Fruit fly (Drosophila melanogaster) whole organism, adult: ENCODE data around the gene ver.

Experiments
- CG11617 ChIP-seq: fragments of 200-800 bp; sonication (Bioruptor generic); optimal IDR thresholded peaks from 2 replicates; lab custom pipeline; 2017; ENCODE audit warnings: mild to moderate bottlenecking, missing biosample characterization, missing genetic modification reagents, missing genetic modification characterization
- CG12768 ChIP-seq: fragments of 200-800 bp; sonication (Bioruptor generic); optimal IDR thresholded peaks from 2 replicates; lab custom pipeline; 2017; ENCODE audit warnings: missing biosample characterization, missing genetic modification characterization, mild to moderate bottlenecking, moderate library complexity, missing genetic modification reagents
- CG33017 ChIP-seq: fragments of 200-800 bp; sonication (Bioruptor generic); optimal IDR thresholded peaks from 2 replicates; lab custom pipeline; 2018; ENCODE audit warnings: missing biosample characterization, mild to moderate bottlenecking, missing genetic modification characterization, moderate library complexity
- CG5204 ChIP-seq: fragments of 200-800 bp; sonication (Bioruptor generic); optimal IDR thresholded peaks from 2 replicates; lab custom pipeline; 2016; ENCODE audit warnings: missing biosample characterization, missing genetic modification characterization
- CG7045 ChIP-seq: fragments of 200-800 bp; sonication (Bioruptor generic); optimal IDR thresholded peaks from 2 replicates; lab custom pipeline; 2017; ENCODE audit warnings: missing biosample characterization, mild to moderate bottlenecking, missing genetic modification characterization
- cic ChIP-seq: fragments of 200-800 bp; sonication (Bioruptor generic); optimal IDR thresholded peaks from 2 replicates; lab custom pipeline; 2017; ENCODE audit warnings: missing biosample characterization, mild to moderate bottlenecking, missing genetic modification characterization, moderate library complexity
- ovo ChIP-seq: fragments of 200-800 bp; sonication (Bioruptor generic); optimal IDR thresholded peaks from 2 replicates; lab custom pipeline; 2016; ENCODE audit warnings: missing biosample characterization, missing genetic modification characterization
- pad ChIP-seq: fragments of 200-800 bp; sonication (Bioruptor generic); optimal IDR thresholded peaks from 3 replicates; lab custom pipeline; 2017; ENCODE audit warnings: missing biosample characterization, missing genetic modification characterization, mild to moderate bottlenecking, moderate library complexity, missing genetic modification reagents
- tj ChIP-seq: fragments of 200-800 bp; sonication (Bioruptor generic); optimal IDR thresholded peaks from 3 replicates; lab custom pipeline; 2017; ENCODE audit warnings: missing biosample characterization, mild to moderate bottlenecking, missing genetic modification characterization, moderate library complexity
- toe ChIP-seq: fragments of 200-800 bp; sonication (Bioruptor generic); optimal IDR thresholded peaks from 2 replicates; lab custom pipeline; 2016; ENCODE audit warnings: missing biosample characterization, missing genetic modification characterization

dm6 chr3L:12478229-12478628, 45.6 kb upstream of the ver start:
- TF ChIP-seq CG5204 (GFP tag; lab: Kevin White, UChicago) (no peak), CG11617 (GFP tag; lab: Kevin White, UChicago) (no peak), CG33017 (no peak), cic (GFP tag; lab: Kevin White, UChicago) (no peak), CG7045 (no peak), pad (GFP tag; lab: Kevin White, UChicago) (no peak), toe (GFP tag; lab: Kevin White, UChicago) (no peak), CG12768 (no peak), ovo (GFP tag; lab: Kevin White, UChicago) (no peak), tj (GFP tag; lab: Kevin White, UChicago) (no peak)
